Worm (Caenorhabditis elegans) whole organism, L4 larva: Measurements from ENCODE around the gene syx-3.
A peak's percentile ranks its signal among the peaks of the same experiment; 100 is the strongest.

Experiments used
- F26F4.8 ChIP-seq: fragments of 200-800 bp; sonication (Bioruptor generic); conservative IDR thresholded peaks from 2 replicates; pipeline ENCODE4 v1.3.6; 2022; ENCODE audit warnings: missing genetic modification characterization, missing compliant biosample characterization
- R02D3.7 ChIP-seq: fragments of 150-350 bp; sonication (generic microtip); optimal IDR thresholded peaks from 3 replicates; lab custom pipeline; 2014; ENCODE audit warnings: missing biosample characterization, missing genetic modification characterization
- T20F7.1 ChIP-seq: fragments of 200-800 bp; sonication (Bioruptor generic); optimal IDR thresholded peaks from 2 replicates; lab custom pipeline; 2018; ENCODE audit warnings: mild to moderate bottlenecking, missing genetic modification characterization, missing compliant biosample characterization
- T26A8.4 ChIP-seq: fragments of 200-800 bp; sonication (Bioruptor generic); IDR thresholded peaks from 2 replicates; pipeline ENCODE4 v1.3.6; 2022; ENCODE audit warnings: missing genetic modification characterization, missing compliant biosample characterization
- Y48G9A.11 ChIP-seq: fragments of 200-800 bp; sonication (Bioruptor generic); IDR thresholded peaks from 2 replicates; pipeline ENCODE4 v1.3.6; 2022; ENCODE audit warnings: missing genetic modification reagents, missing genetic modification characterization, missing compliant biosample characterization
- Y5F2A.4 ChIP-seq: fragments of 200-800 bp; sonication (Bioruptor generic); optimal IDR thresholded peaks from 2 replicates; lab custom pipeline; 2018; ENCODE audit warnings: mild to moderate bottlenecking, missing genetic modification characterization, missing compliant biosample characterization
- Y75B8A.6 ChIP-seq: fragments of 200-800 bp; sonication (Bioruptor generic); IDR thresholded peaks from 2 replicates; pipeline ENCODE4 v1.3.6; 2022; ENCODE audit warnings: missing genetic modification reagents, missing genetic modification characterization, missing compliant biosample characterization
- ZK337.2 ChIP-seq: fragments of 200-800 bp; sonication (Bioruptor generic); IDR thresholded peaks from 2 replicates; pipeline ENCODE4 v1.3.6; 2022; ENCODE audit warnings: missing genetic modification reagents, missing genetic modification characterization, missing compliant biosample characterization
- ZK546.5 ChIP-seq, 2 experiments: sonication (generic microtip); optimal IDR thresholded peaks; 2 replicates each; lab custom pipeline; 2017; ENCODE audit warnings: missing biosample characterization in 2 of 2, missing genetic modification characterization in 2 of 2
- aha-1 ChIP-seq: fragments of 150-350 bp; peaks from one replicate; lab custom pipeline; 2014; ENCODE audit warnings: missing biosample characterization, missing genetic modification characterization
- arid-1 ChIP-seq: fragments of 200-800 bp; sonication (Bioruptor generic); conservative IDR thresholded peaks from 2 replicates; pipeline ENCODE4 v1.3.6; 2022; ENCODE audit warnings: missing genetic modification reagents, missing genetic modification characterization, missing compliant biosample characterization
- attf-4 ChIP-seq: sonication (generic microtip); optimal IDR thresholded peaks from 3 replicates; lab custom pipeline; 2017; ENCODE audit warnings: missing biosample characterization, missing genetic modification characterization
- ceh-28 ChIP-seq: fragments of 150-350 bp; optimal IDR thresholded peaks from 2 replicates; lab custom pipeline; 2014; ENCODE audit warnings: missing biosample characterization, missing genetic modification reagents, missing genetic modification characterization
- ceh-82 ChIP-seq: sonication (generic microtip); optimal IDR thresholded peaks from 2 replicates; lab custom pipeline; 2017; ENCODE audit warnings: missing biosample characterization, missing genetic modification characterization
- cey-2 ChIP-seq: sonication (generic microtip); optimal IDR thresholded peaks from 3 replicates; lab custom pipeline; 2017; ENCODE audit warnings: missing genetic modification characterization, mild to moderate bottlenecking, missing compliant biosample characterization, antibody characterized with exemption, borderline replicate concordance; ENCODE audit not compliant: insufficient read depth
- ctbp-1 ChIP-seq: fragments of 200-800 bp; sonication (Bioruptor generic); IDR thresholded peaks from 2 replicates; pipeline ENCODE4 v1.3.6; 2022; ENCODE audit warnings: missing genetic modification reagents, missing genetic modification characterization, missing compliant biosample characterization
- daf-12 ChIP-seq: fragments of 150-350 bp; optimal IDR thresholded peaks from 2 replicates; lab custom pipeline; 2014; ENCODE audit warnings: missing biosample characterization, missing genetic modification reagents, missing genetic modification characterization
- daf-19 ChIP-seq: fragments of 200-800 bp; sonication (Bioruptor generic); conservative IDR thresholded peaks from 2 replicates; pipeline ENCODE4 v1.3.6; 2022; ENCODE audit warnings: missing genetic modification characterization, missing compliant biosample characterization
- daf-8 ChIP-seq: fragments of 200-800 bp; sonication (Bioruptor generic); IDR thresholded peaks from 2 replicates; pipeline ENCODE4 v1.3.6; 2022; ENCODE audit warnings: missing genetic modification characterization, missing compliant biosample characterization
- dmd-6 ChIP-seq: fragments of 200-800 bp; sonication (Bioruptor generic); IDR thresholded peaks from 2 replicates; pipeline ENCODE4 v1.3.6; 2022; ENCODE audit warnings: missing genetic modification reagents, missing genetic modification characterization, missing compliant biosample characterization
- dpl-1 ChIP-seq: fragments of 150-350 bp; optimal IDR thresholded peaks from 2 replicates; lab custom pipeline; 2014; ENCODE audit warnings: missing biosample characterization, missing genetic modification reagents, missing genetic modification characterization
- dve-1 ChIP-seq: sonication (generic microtip); optimal IDR thresholded peaks from 2 replicates; lab custom pipeline; 2017; ENCODE audit warnings: antibody characterized with exemption, mild to moderate bottlenecking, missing genetic modification characterization, missing compliant biosample characterization; ENCODE audit not compliant: insufficient read depth
- gei-8 ChIP-seq: fragments of 200-800 bp; sonication (Bioruptor generic); optimal IDR thresholded peaks from 2 replicates; lab custom pipeline; 2018; ENCODE audit warnings: mild to moderate bottlenecking, missing genetic modification characterization, missing compliant biosample characterization
- hlh-11 ChIP-seq: fragments of 200-800 bp; sonication (Bioruptor generic); optimal IDR thresholded peaks from 2 replicates; lab custom pipeline; 2018; ENCODE audit warnings: mild to moderate bottlenecking, missing genetic modification characterization, missing compliant biosample characterization
- hmg-1.1 ChIP-seq: fragments of 200-800 bp; sonication (Bioruptor generic); IDR thresholded peaks from 2 replicates; pipeline ENCODE4 v1.3.6; 2022; ENCODE audit warnings: missing genetic modification reagents, missing genetic modification characterization, missing compliant biosample characterization
- jun-1 ChIP-seq: fragments of 150-350 bp; optimal IDR thresholded peaks from 2 replicates; lab custom pipeline; 2014; ENCODE audit warnings: missing biosample characterization, missing genetic modification reagents, missing genetic modification characterization
- lim-7 ChIP-seq: fragments of 200-800 bp; sonication (Bioruptor generic); IDR thresholded peaks from 2 replicates; pipeline ENCODE4 v1.3.6; 2022; ENCODE audit warnings: missing genetic modification characterization, missing compliant biosample characterization
- lin-1 ChIP-seq: fragments of 200-800 bp; sonication (Bioruptor generic); IDR thresholded peaks from 2 replicates; pipeline ENCODE4 v1.3.6; 2022; ENCODE audit warnings: missing genetic modification reagents, missing genetic modification characterization, missing compliant biosample characterization
- lin-29 ChIP-seq: fragments of 200-800 bp; sonication (Bioruptor generic); IDR thresholded peaks from 2 replicates; pipeline ENCODE4 v1.3.6; 2022; ENCODE audit warnings: missing genetic modification reagents, missing genetic modification characterization, missing compliant biosample characterization
- lir-3 ChIP-seq: sonication (generic microtip); optimal IDR thresholded peaks from 2 replicates; lab custom pipeline; 2016; ENCODE audit warnings: mild to moderate bottlenecking, missing genetic modification characterization, missing compliant biosample characterization
- madf-5 ChIP-seq, 2 experiments: fragments of 200-800 bp; sonication (Bioruptor generic); IDR thresholded peaks; 2 replicates each; pipeline ENCODE4 v1.3.6; 2022; ENCODE audit warnings: missing compliant biosample characterization in 2 of 2, missing genetic modification characterization in 2 of 2
- madf-9 ChIP-seq: fragments of 200-800 bp; sonication (Bioruptor generic); conservative IDR thresholded peaks from 2 replicates; pipeline ENCODE4 v1.3.6; 2022; ENCODE audit warnings: missing genetic modification reagents, missing genetic modification characterization, missing compliant biosample characterization
- mdt-29 ChIP-seq: fragments of 200-800 bp; sonication (Bioruptor generic); IDR thresholded peaks from 2 replicates; pipeline ENCODE4 v1.3.6; 2022; ENCODE audit warnings: missing genetic modification reagents, missing genetic modification characterization, missing compliant biosample characterization
- mxl-2 ChIP-seq: fragments of 200-800 bp; sonication (Bioruptor generic); conservative IDR thresholded peaks from 2 replicates; pipeline ENCODE4 v1.3.6; 2022; ENCODE audit warnings: missing genetic modification reagents, missing genetic modification characterization, missing compliant biosample characterization
- mxl-3 ChIP-seq: fragments of 200-800 bp; sonication (Bioruptor generic); optimal IDR thresholded peaks from 2 replicates; lab custom pipeline; 2018; ENCODE audit warnings: mild to moderate bottlenecking, missing genetic modification characterization, missing compliant biosample characterization
- nhr-28 ChIP-seq: fragments of 150-350 bp; optimal IDR thresholded peaks from 2 replicates; lab custom pipeline; 2014; ENCODE audit warnings: missing biosample characterization, missing genetic modification characterization
- nhr-48 ChIP-seq: sonication (generic microtip); optimal IDR thresholded peaks from 2 replicates; lab custom pipeline; 2016; ENCODE audit warnings: mild to moderate bottlenecking, missing genetic modification characterization, missing compliant biosample characterization
- saeg-2 ChIP-seq: fragments of 200-800 bp; sonication (Bioruptor generic); IDR thresholded peaks from 2 replicates; pipeline ENCODE4 v1.3.6; 2022; ENCODE audit warnings: missing genetic modification reagents, missing genetic modification characterization, missing compliant biosample characterization
- snpc-1.2 ChIP-seq: fragments of 200-800 bp; sonication (Bioruptor generic); IDR thresholded peaks from 2 replicates; pipeline ENCODE4 v1.3.6; 2022; ENCODE audit warnings: missing genetic modification reagents, missing genetic modification characterization, missing compliant biosample characterization
- spr-1 ChIP-seq: sonication (generic microtip); optimal IDR thresholded peaks from 2 replicates; lab custom pipeline; 2016; ENCODE audit warnings: mild to moderate bottlenecking, missing genetic modification characterization, missing compliant biosample characterization
- tag-97 ChIP-seq: fragments of 200-800 bp; sonication (Bioruptor generic); IDR thresholded peaks from 2 replicates; pipeline ENCODE4 v1.3.6; 2022; ENCODE audit warnings: missing genetic modification characterization, missing compliant biosample characterization
- tra-1 ChIP-seq: fragments of 200-800 bp; sonication (Bioruptor generic); IDR thresholded peaks from 2 replicates; pipeline ENCODE4 v1.3.6; 2022; ENCODE audit warnings: missing genetic modification reagents, missing genetic modification characterization, missing compliant biosample characterization
- unc-130 ChIP-seq: sonication (generic microtip); optimal IDR thresholded peaks from 2 replicates; lab custom pipeline; 2016; ENCODE audit warnings: missing genetic modification reagents, missing genetic modification characterization, missing compliant biosample characterization
- unc-39 ChIP-seq: sonication (generic microtip); optimal IDR thresholded peaks from 2 replicates; lab custom pipeline; 2017; ENCODE audit warnings: missing biosample characterization, missing genetic modification characterization
- unc-62 ChIP-seq, 3 experiments: fragments of 150-350 bp in 1 of 3; sonication (generic microtip); optimal IDR thresholded peaks in 2 of 3; peaks in 1 of 3; 1 replicate in 1 of 3; 2 replicates in 2 of 3; lab custom pipeline; 2014 to 2017; ENCODE audit warnings: missing biosample characterization in 3 of 3, missing genetic modification characterization in 3 of 3, missing genetic modification reagents in 3 of 3, missing genotype in 1 of 3
- ztf-11 ChIP-seq: fragments of 150-350 bp; optimal IDR thresholded peaks from 2 replicates; lab custom pipeline; 2014; ENCODE audit warnings: missing biosample characterization, missing genetic modification characterization
- ztf-7 ChIP-seq: fragments of 150-350 bp; optimal IDR thresholded peaks from 2 replicates; lab custom pipeline; 2014; ENCODE audit warnings: missing biosample characterization, missing genetic modification characterization

syx-3 gene

DNA sequence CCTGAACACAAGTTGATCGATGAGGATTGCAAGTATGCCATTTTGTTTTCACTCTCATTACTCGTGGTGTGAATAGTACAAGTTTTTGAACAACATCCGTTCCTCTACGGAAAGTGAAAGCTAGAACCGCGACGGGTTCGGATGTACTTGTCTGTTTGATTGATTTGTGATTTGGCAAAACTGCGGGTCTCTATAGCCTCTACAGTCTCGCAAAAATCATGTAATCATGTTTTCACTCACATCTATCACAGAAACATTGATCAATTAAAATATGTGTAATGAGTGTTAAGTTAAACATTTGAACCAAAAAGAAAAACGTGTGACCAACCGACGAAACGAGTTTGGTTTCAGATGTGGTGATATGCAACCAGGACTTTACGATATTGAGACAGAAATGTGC lies 9.5 kb upstream of the syx-3 start (continued):
- TF ChIP-seq saeg-2 (GFP tag; lab: Robert Waterston, UW) (no peak), hlh-11 (tag; lab: Kevin White, UChicago) (peak; percentile 27), ceh-82 (tag; lab: Kevin White, UChicago) (no peak), tra-1 (GFP tag; lab: Robert Waterston, UW) (no peak), cey-2 (tag; lab: Kevin White, UChicago) (no peak), ZK337.2 (GFP tag; lab: Robert Waterston, UW) (no peak), mdt-29 (no peak), daf-12 (tag; lab: Kevin White, UChicago) (no peak), lin-1 (GFP tag; lab: Robert Waterston, UW) (no peak), tag-97 (no peak), daf-8 (GFP tag; lab: Robert Waterston, UW) (no peak), mxl-3 (GFP tag; lab: Kevin White, UChicago) (peak; percentile 0), unc-62 (GFP tag; optimal IDR thresholded peaks at IDR 0.05 in 1 of 2; lab: Kevin White, UChicago) (peak in 1 of 2 experiments; percentile 78), unc-62 (tag; optimal IDR thresholded peaks at IDR 0.05; lab: Kevin White, UChicago) (no peak), lir-3 (tag; lab: Kevin White, UChicago) (no peak), spr-1 (tag; lab: Kevin White, UChicago) (no peak), T20F7.1 (GFP tag; lab: Kevin White, UChicago) (no peak), T26A8.4 (GFP tag; lab: Robert Waterston, UW) (no peak), aha-1 (tag; lab: Kevin White, UChicago) (peak; percentile 90), nhr-48 (tag; lab: Kevin White, UChicago) (peak; percentile 48), lim-7 (GFP tag; lab: Robert Waterston, UW) (no peak), unc-39 (no peak), Y5F2A.4 (no peak), arid-1 (GFP tag; lab: Robert Waterston, UW) (no peak), nhr-28 (peak; percentile 12)

DNA sequence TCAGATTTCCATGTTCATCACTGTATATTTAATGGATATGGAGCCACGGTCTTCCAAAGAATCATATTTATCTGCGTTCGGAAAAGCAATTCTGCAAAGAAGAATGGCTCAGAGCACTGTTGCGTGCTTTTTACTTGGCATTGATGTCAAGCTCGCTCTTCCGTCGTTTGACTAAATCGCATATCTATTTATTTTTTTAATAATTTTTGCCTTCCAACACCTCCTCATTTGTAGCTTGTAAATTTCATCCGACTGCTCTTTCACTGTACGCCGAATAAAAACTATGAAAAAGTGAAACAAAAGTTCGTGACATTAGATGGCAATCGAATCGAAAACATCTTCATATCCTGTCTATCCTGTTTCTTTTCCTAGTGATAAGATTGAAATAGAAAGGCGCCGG lies 9.0 kb upstream of the syx-3 start, which contains the start of gene C26B9.2:
Gene C26B9.2 (plus strand): TSS at position 301 of the 400 bp plus-strand sequence.
- TF ChIP-seq dpl-1 (no peak), jun-1 (tag; lab: Kevin White, UChicago) (no peak), R02D3.7 (tag; lab: Kevin White, UChicago) (no peak)

ce11 chrX:5342007-5342406 lies 6.9 kb upstream of the syx-3 start, which contains the start of gene C26B9.7:
TSS of gene C26B9.7 (plus strand) at chrX:5342307.
- TF ChIP-seq mxl-2, result no peak
- TF ChIP-seq unc-62 (GFP tag; optimal IDR thresholded peaks at IDR 0.05 in 1 of 2; lab: Kevin White, UChicago), result peak in 1 of 2 experiments; percentile 58
- no peak for TF ChIP-seq unc-62 (tag; optimal IDR thresholded peaks at IDR 0.05; lab: Kevin White, UChicago)
- no peak for TF ChIP-seq dmd-6 (GFP tag; lab: Robert Waterston, UW)

ce11 chrX:5344287-5344686 lies 4.6 kb upstream of the syx-3 start, which contains the start of gene C26B9.1:
TSS of gene C26B9.1 (plus strand) at chrX:5344587.
- TF ChIP-seq gei-8 (GFP tag; lab: Kevin White, UChicago), result no peak
- no peak for TF ChIP-seq ZK546.5 (tag; optimal IDR thresholded peaks at IDR 0.05; lab: Kevin White, UChicago)
- no peak for TF ChIP-seq madf-9 (GFP tag; lab: Robert Waterston, UW)
- no peak for TF ChIP-seq saeg-2 (GFP tag; lab: Robert Waterston, UW)
- no peak for TF ChIP-seq lin-29
- TF ChIP-seq daf-19 (GFP tag; lab: Robert Waterston, UW), result no peak
- TF ChIP-seq ctbp-1, result no peak
- no peak for TF ChIP-seq madf-5 (GFP tag; IDR thresholded peaks at IDR 0.05; lab: Robert Waterston, UW)
- no peak for TF ChIP-seq Y48G9A.11
- TF ChIP-seq ztf-7 (tag; lab: Kevin White, UChicago), result no peak
- TF ChIP-seq Y5F2A.4, result no peak
- no peak for TF ChIP-seq Y75B8A.6 (GFP tag; lab: Robert Waterston, UW)
- TF ChIP-seq F26F4.8, result no peak
- TF ChIP-seq ztf-11 (tag; lab: Kevin White, UChicago), result no peak
- TF ChIP-seq ceh-28 (tag; lab: Kevin White, UChicago), result no peak
- no peak for TF ChIP-seq attf-4
- TF ChIP-seq unc-130 (GFP tag; lab: Kevin White, UChicago), result no peak
- no peak for TF ChIP-seq hmg-1.1 (GFP tag; lab: Robert Waterston, UW)
- TF ChIP-seq dve-1 (tag; lab: Kevin White, UChicago), result no peak
- TF ChIP-seq snpc-1.2, result no peak
